Fruit fly (Drosophila melanogaster) whole organism, pupa: Measurements from ENCODE around the gene sob.
A peak's percentile ranks its signal among the peaks of the same experiment; 100 is the strongest.

Experiments
- CG10348 ChIP-seq: fragments of 200-800 bp; sonication (Bioruptor generic); IDR thresholded peaks from 2 replicates; pipeline ENCODE4 v1.3.6; 2022; ENCODE audit warnings: missing biosample characterization, missing genetic modification characterization
- CG12605 ChIP-seq: fragments of 200-800 bp; sonication (Bioruptor generic); IDR thresholded peaks from 2 replicates; pipeline ENCODE4 v1.3.6; 2022; ENCODE audit warnings: missing biosample characterization, missing genetic modification characterization
- CG13204 ChIP-seq: fragments of 200-800 bp; sonication (Bioruptor generic); optimal IDR thresholded peaks from 2 replicates; lab custom pipeline; 2018; ENCODE audit warnings: missing biosample characterization, mild to moderate bottlenecking, missing genetic modification characterization, moderate library complexity
- CG14655 ChIP-seq: fragments of 200-800 bp; sonication (Bioruptor generic); optimal IDR thresholded peaks from 3 replicates; lab custom pipeline; 2017; ENCODE audit warnings: mild to moderate bottlenecking, missing biosample characterization, missing genetic modification reagents, missing genetic modification characterization
- CG15710 ChIP-seq: fragments of 200-800 bp; sonication (Bioruptor generic); optimal IDR thresholded peaks from 2 replicates; lab custom pipeline; 2018; ENCODE audit warnings: missing biosample characterization, mild to moderate bottlenecking, missing genetic modification characterization, moderate library complexity
- CG17806 ChIP-seq: fragments of 200-800 bp; sonication (Bioruptor generic); optimal IDR thresholded peaks from 2 replicates; lab custom pipeline; 2018; ENCODE audit warnings: missing biosample characterization, mild to moderate bottlenecking, missing genetic modification characterization, moderate library complexity
- CG32121 ChIP-seq: fragments of 200-800 bp; sonication (Bioruptor generic); IDR thresholded peaks from 2 replicates; pipeline ENCODE4 v1.3.6; 2022; ENCODE audit warnings: missing biosample characterization, missing genetic modification characterization
- CG34367 ChIP-seq: fragments of 200-800 bp; sonication (Bioruptor generic); optimal IDR thresholded peaks from 2 replicates; lab custom pipeline; 2018; ENCODE audit warnings: missing biosample characterization, mild to moderate bottlenecking, missing genetic modification characterization
- CG4496 ChIP-seq: fragments of 200-800 bp; sonication (Bioruptor generic); IDR thresholded peaks from 3 replicates; pipeline ENCODE4 v1.3.6; 2022; ENCODE audit warnings: missing biosample characterization, missing genetic modification characterization
- CG8159 ChIP-seq: fragments of 200-800 bp; sonication (Bioruptor generic); optimal IDR thresholded peaks from 3 replicates; lab custom pipeline; 2018; ENCODE audit warnings: missing biosample characterization, mild to moderate bottlenecking, missing genetic modification characterization, moderate library complexity
- CG8301 ChIP-seq: fragments of 200-800 bp; sonication (Bioruptor generic); optimal IDR thresholded peaks from 2 replicates; lab custom pipeline; 2018; ENCODE audit warnings: missing biosample characterization, mild to moderate bottlenecking, missing genetic modification characterization
- CG9948 ChIP-seq: fragments of 200-800 bp; sonication (Bioruptor generic); optimal IDR thresholded peaks from 2 replicates; lab custom pipeline; 2018; ENCODE audit warnings: missing biosample characterization, mild to moderate bottlenecking, missing genetic modification characterization, moderate library complexity
- D1 ChIP-seq: fragments of 200-800 bp; sonication (Bioruptor generic); optimal IDR thresholded peaks from 2 replicates; lab custom pipeline; 2018; ENCODE audit warnings: missing biosample characterization, mild to moderate bottlenecking, missing genetic modification characterization, moderate library complexity
- EcR ChIP-seq: fragments of 200-800 bp; sonication (Bioruptor generic); optimal IDR thresholded peaks from 3 replicates; lab custom pipeline; 2019; ENCODE audit warnings: missing biosample characterization, missing genetic modification characterization, mild to moderate bottlenecking, moderate library complexity, missing genetic modification reagents
- Ets98B ChIP-seq: fragments of 200-800 bp; sonication (Bioruptor generic); IDR thresholded peaks from 2 replicates; pipeline ENCODE4 v1.3.6; 2022; ENCODE audit warnings: missing biosample characterization, missing genetic modification characterization
- Pif1A ChIP-seq: fragments of 200-800 bp; sonication (Bioruptor generic); optimal IDR thresholded peaks from 3 replicates; lab custom pipeline; 2016; ENCODE audit warnings: missing biosample characterization, missing genetic modification characterization
- Pif1B ChIP-seq: fragments of 200-800 bp; sonication (Bioruptor generic); optimal IDR thresholded peaks from 3 replicates; lab custom pipeline; 2016; ENCODE audit warnings: missing biosample characterization, missing genetic modification characterization
- Snoo ChIP-seq: fragments of 200-800 bp; sonication (Bioruptor generic); optimal IDR thresholded peaks from 3 replicates; lab custom pipeline; 2017; ENCODE audit warnings: missing biosample characterization, mild to moderate bottlenecking, missing genetic modification characterization, inconsistent platforms
- fd96Ca ChIP-seq: fragments of 200-800 bp; sonication (Bioruptor generic); IDR thresholded peaks from 3 replicates; pipeline ENCODE4 v1.3.6; 2022; ENCODE audit warnings: missing biosample characterization, missing genetic modification characterization
- gl ChIP-seq: fragments of 200-800 bp; sonication (Bioruptor generic); optimal IDR thresholded peaks from 2 replicates; lab custom pipeline; 2018; ENCODE audit warnings: missing biosample characterization, mild to moderate bottlenecking, missing genetic modification characterization
- rn ChIP-seq: fragments of 200-800 bp; sonication (Bioruptor generic); IDR thresholded peaks from 2 replicates; pipeline ENCODE4 v1.3.6; 2022; ENCODE audit warnings: missing biosample characterization, missing genetic modification characterization

The sob gene

dm6 chr2L:3582692-3583091 lies 2.1 kb upstream of the sob start:
- TF ChIP-seq CG15710 (tag; lab: Kevin White, UChicago) (peak; percentile 82), Pif1A (GFP tag; lab: Kevin White, UChicago) (peak; percentile 46), rn (GFP tag; lab: Robert Waterston, UW) (no peak), Pif1B (peak; percentile 45), fd96Ca (no peak), CG8159 (tag; lab: Kevin White, UChicago) (peak; percentile 82), CG14655 (GFP tag; lab: Kevin White, UChicago) (peak; percentile 16), CG12605 (0 out of 2 replicates have a peak, but pooled peaks have one; percentile 16), CG9948 (tag; lab: Kevin White, UChicago) (peak; percentile 77), gl (tag; lab: Kevin White, UChicago) (peak; percentile 47), CG34367 (tag; lab: Kevin White, UChicago) (peak; percentile 78), CG17806 (tag; lab: Kevin White, UChicago) (peak; percentile 73), Ets98B (GFP tag; lab: Robert Waterston, UW) (no peak)

- no peak for TF ChIP-seq Snoo (tag; lab: Kevin White, UChicago)
- TF ChIP-seq CG15710 (tag; lab: Kevin White, UChicago): peak; percentile 5
- TF ChIP-seq CG13204 (GFP tag; lab: Kevin White, UChicago): no peak
- no peak for TF ChIP-seq Ets98B (GFP tag; lab: Robert Waterston, UW)
- peak; percentile 11 for TF ChIP-seq Pif1A (GFP tag; lab: Kevin White, UChicago)
- TF ChIP-seq Pif1B: peak; percentile 23
- no peak for TF ChIP-seq D1 (tag; lab: Kevin White, UChicago)
- no peak for TF ChIP-seq CG10348 (GFP tag; lab: Robert Waterston, UW)
- peak; percentile 22 for TF ChIP-seq CG8159 (tag; lab: Kevin White, UChicago)
- peak; percentile 66 for TF ChIP-seq CG8301
- TF ChIP-seq EcR (GFP tag; lab: Kevin White, UChicago): no peak
- peak; percentile 69 for TF ChIP-seq CG14655 (GFP tag; lab: Kevin White, UChicago)
- TF ChIP-seq CG34367 (tag; lab: Kevin White, UChicago): no peak
- no peak for TF ChIP-seq gl (tag; lab: Kevin White, UChicago)
- TF ChIP-seq rn (GFP tag; lab: Robert Waterston, UW): no peak
- TF ChIP-seq CG17806 (tag; lab: Kevin White, UChicago): peak; percentile 33
- TF ChIP-seq CG9948 (tag; lab: Kevin White, UChicago): peak; percentile 54
- TF ChIP-seq CG12605: no peak
- TF ChIP-seq fd96Ca: peak; percentile 58; the same call in 1 of the 3 replicates
- no peak for TF ChIP-seq CG4496 (GFP tag; lab: Robert Waterston, UW)
- no peak for TF ChIP-seq CG32121 (GFP tag; lab: Robert Waterston, UW)
These were observed 4.0 kb downstream of the sob start for dm6 chr2L:3576520-3576919.

- TF ChIP-seq Pif1B: no peak
- TF ChIP-seq CG12605: no peak
- no peak for TF ChIP-seq D1 (tag; lab: Kevin White, UChicago)
- peak; percentile 46 for TF ChIP-seq CG8301
- TF ChIP-seq Ets98B (GFP tag; lab: Robert Waterston, UW): no peak
- TF ChIP-seq CG15710 (tag; lab: Kevin White, UChicago): no peak
- peak; percentile 60 for TF ChIP-seq CG14655 (GFP tag; lab: Kevin White, UChicago)
- no peak for TF ChIP-seq CG13204 (GFP tag; lab: Kevin White, UChicago)
- no peak for TF ChIP-seq CG32121 (GFP tag; lab: Robert Waterston, UW)
- no peak for TF ChIP-seq gl (tag; lab: Kevin White, UChicago)
- TF ChIP-seq Pif1A (GFP tag; lab: Kevin White, UChicago): no peak
- TF ChIP-seq CG8159 (tag; lab: Kevin White, UChicago): no peak
- TF ChIP-seq CG10348 (GFP tag; lab: Robert Waterston, UW): no peak
- no peak for TF ChIP-seq Snoo (tag; lab: Kevin White, UChicago)
- no peak for TF ChIP-seq CG4496 (GFP tag; lab: Robert Waterston, UW)
- peak; percentile 24 for TF ChIP-seq CG9948 (tag; lab: Kevin White, UChicago)
- peak; percentile 8 for TF ChIP-seq CG34367 (tag; lab: Kevin White, UChicago)
- TF ChIP-seq EcR (GFP tag; lab: Kevin White, UChicago): no peak
- peak; percentile 27 for TF ChIP-seq CG17806 (tag; lab: Kevin White, UChicago)
- TF ChIP-seq rn (GFP tag; lab: Robert Waterston, UW): no peak
- no peak for TF ChIP-seq fd96Ca
These were observed 4.7 kb downstream of the sob start, which contains the start of gene CG43815 for dm6 chr2L:3575679-3576442. TSS of gene CG43815 (plus strand) at chr2L:3576210.

- TF ChIP-seq CG4496 (GFP tag; lab: Robert Waterston, UW): peak; percentile 85
- TF ChIP-seq CG13204 (GFP tag; lab: Kevin White, UChicago): no peak
- TF ChIP-seq fd96Ca: peak; percentile 90
- peak; percentile 41; the same call in 1 of the 2 replicates for TF ChIP-seq CG32121 (GFP tag; lab: Robert Waterston, UW)
- peak; percentile 70 for TF ChIP-seq Ets98B (GFP tag; lab: Robert Waterston, UW)
- no peak for TF ChIP-seq EcR (GFP tag; lab: Kevin White, UChicago)
- no peak for TF ChIP-seq CG10348 (GFP tag; lab: Robert Waterston, UW)
- TF ChIP-seq rn (GFP tag; lab: Robert Waterston, UW): peak; percentile 29; the same call in 1 of the 2 replicates
- TF ChIP-seq Pif1A (GFP tag; lab: Kevin White, UChicago): peak; percentile 45
- peak; percentile 51 for TF ChIP-seq CG34367 (tag; lab: Kevin White, UChicago)
- peak; percentile 46 for TF ChIP-seq CG8159 (tag; lab: Kevin White, UChicago)
- no peak for TF ChIP-seq Snoo (tag; lab: Kevin White, UChicago)
- TF ChIP-seq CG14655 (GFP tag; lab: Kevin White, UChicago): peak; percentile 64
- peak; percentile 68 for TF ChIP-seq CG8301
- TF ChIP-seq D1 (tag; lab: Kevin White, UChicago): no peak
- TF ChIP-seq gl (tag; lab: Kevin White, UChicago): no peak
- peak; percentile 66 for TF ChIP-seq CG12605
- peak; percentile 52 for TF ChIP-seq CG15710 (tag; lab: Kevin White, UChicago)
- peak; percentile 42 for TF ChIP-seq Pif1B
- TF ChIP-seq CG9948 (tag; lab: Kevin White, UChicago): peak; percentile 47
- TF ChIP-seq CG17806 (tag; lab: Kevin White, UChicago): peak; percentile 35
These were observed 6.7 kb downstream of the sob start for dm6 chr2L:3573907-3574306.
